Fruit fly (Drosophila melanogaster) whole organism, embryonic: ENCODE results near the gene CG10164.

ENCODE experiments used
- CG14710 ChIP-seq: fragments of 200-800 bp; sonication (Bioruptor generic); optimal IDR thresholded peaks from 3 replicates; lab custom pipeline; 2019; ENCODE audit warnings: missing biosample characterization, mild to moderate bottlenecking, missing genetic modification characterization, moderate library complexity
- CG14965 ChIP-seq: fragments of 200-800 bp; sonication (Bioruptor generic); optimal IDR thresholded peaks from 2 replicates; lab custom pipeline; 2016; ENCODE audit warnings: missing biosample characterization, missing genetic modification characterization, borderline replicate concordance
- CG30020 ChIP-seq: fragments of 200-800 bp; optimal IDR thresholded peaks from 2 replicates; lab custom pipeline; 2019; ENCODE audit warnings: missing biosample characterization, mild to moderate bottlenecking, missing genetic modification characterization, moderate library complexity
- CG3163 ChIP-seq: fragments of 200-800 bp; sonication (Bioruptor generic); optimal IDR thresholded peaks from 3 replicates; lab custom pipeline; 2016; ENCODE audit warnings: missing biosample characterization, missing genetic modification characterization
- CG4282 ChIP-seq: fragments of 200-800 bp; sonication (Bioruptor generic); optimal IDR thresholded peaks from 2 replicates; lab custom pipeline; 2016; ENCODE audit warnings: missing biosample characterization, missing genetic modification characterization
- CG4404 ChIP-seq: fragments of 200-800 bp; sonication (Bioruptor generic); IDR thresholded peaks from 2 replicates; pipeline ENCODE4 v1.3.6; 2022; ENCODE audit warnings: missing biosample characterization, missing genetic modification characterization
- CG4820 ChIP-seq: fragments of 200-800 bp; sonication (Bioruptor generic); optimal IDR thresholded peaks from 3 replicates; lab custom pipeline; 2016; ENCODE audit warnings: missing biosample characterization, missing genetic modification characterization
- CG5245 ChIP-seq: fragments of 200-800 bp; sonication (Bioruptor generic); optimal IDR thresholded peaks from 3 replicates; lab custom pipeline; 2016; ENCODE audit warnings: missing biosample characterization, missing genetic modification characterization
- Dp ChIP-seq: fragments of 200-800 bp; sonication (Bioruptor generic); optimal IDR thresholded peaks from 2 replicates; lab custom pipeline; 2018; ENCODE audit warnings: missing biosample characterization, mild to moderate bottlenecking, missing genetic modification characterization, moderate library complexity
- Side ChIP-seq: fragments of 200-800 bp; sonication (Bioruptor generic); optimal IDR thresholded peaks from 2 replicates; lab custom pipeline; 2016; ENCODE audit warnings: missing biosample characterization, missing genetic modification characterization
- Sox102F ChIP-seq: fragments of 200-800 bp; sonication (Bioruptor generic); optimal IDR thresholded peaks from 2 replicates; lab custom pipeline; 2018; ENCODE audit warnings: missing biosample characterization, mild to moderate bottlenecking, missing genetic modification characterization, moderate library complexity
- Spps ChIP-seq: fragments of 200-800 bp; sonication (Bioruptor generic); optimal IDR thresholded peaks from 2 replicates; lab custom pipeline; 2018; ENCODE audit warnings: missing biosample characterization, mild to moderate bottlenecking, missing genetic modification characterization
- Sry-δ ChIP-seq: fragments of 200-800 bp; sonication (Bioruptor generic); optimal IDR thresholded peaks from 2 replicates; lab custom pipeline; 2016; ENCODE audit warnings: missing biosample characterization, missing genetic modification characterization
- cato ChIP-seq: fragments of 200-800 bp; sonication (Bioruptor generic); optimal IDR thresholded peaks from 2 replicates; lab custom pipeline; 2016; ENCODE audit warnings: missing biosample characterization, missing genetic modification characterization, borderline replicate concordance
- ci ChIP-seq: fragments of 200-800 bp; sonication (Bioruptor generic); IDR thresholded peaks from 3 replicates; pipeline ENCODE4 v1.3.6; 2022; ENCODE audit warnings: missing biosample characterization, missing genetic modification characterization
- emc ChIP-seq: fragments of 200-800 bp; sonication (Bioruptor generic); optimal IDR thresholded peaks from 2 replicates; lab custom pipeline; 2016; ENCODE audit warnings: missing biosample characterization, missing genetic modification characterization
- fd64A ChIP-seq: fragments of 200-800 bp; sonication (Bioruptor generic); optimal IDR thresholded peaks from 3 replicates; lab custom pipeline; 2018; ENCODE audit warnings: missing biosample characterization, mild to moderate bottlenecking, missing genetic modification characterization
- fru ChIP-seq: fragments of >200 bp; optimal IDR thresholded peaks from 2 replicates; lab custom pipeline; 2017
- gcm ChIP-seq: fragments of 200-800 bp; sonication (Bioruptor generic); optimal IDR thresholded peaks from 2 replicates; lab custom pipeline; 2019; ENCODE audit warnings: missing biosample characterization, mild to moderate bottlenecking, missing genetic modification characterization, moderate library complexity
- h ChIP-seq: fragments of >200 bp; optimal IDR thresholded peaks from 2 replicates; lab custom pipeline; 2017
- hkb ChIP-seq, 2 experiments: fragments of 200-800 bp in 1 of 2; fragments of >200 bp in 1 of 2; sonication (Bioruptor generic) in 1 of 2; IDR thresholded peaks in 1 of 2; optimal IDR thresholded peaks in 1 of 2; 2 replicates each; pipeline versions ENCODE4 v1.3.6 to Lab custom; 2017 to 2022; ENCODE audit warnings: missing biosample characterization in 1 of 2, missing genetic modification characterization in 1 of 2
- nau ChIP-seq: fragments of 200-800 bp; sonication (Bioruptor generic); optimal IDR thresholded peaks from 3 replicates; lab custom pipeline; 2017; ENCODE audit warnings: missing biosample characterization, mild to moderate bottlenecking, missing genetic modification characterization, missing genetic modification reagents
- odd ChIP-seq: fragments of 200-800 bp; sonication (Bioruptor generic); optimal IDR thresholded peaks from 2 replicates; lab custom pipeline; 2017; ENCODE audit warnings: missing biosample characterization, mild to moderate bottlenecking, missing genetic modification characterization
- prd ChIP-seq, 3 experiments: fragments of >200 bp in 2 of 3; fragments of 200-800 bp in 1 of 3; sonication (Bioruptor generic) in 1 of 3; optimal IDR thresholded peaks in 2 of 3; IDR thresholded peaks in 1 of 3; 2 replicates in 2 of 3; 3 replicates in 1 of 3; pipeline versions ENCODE4 v1.3.6 to Lab custom; 2017 to 2022; ENCODE audit warnings: missing biosample characterization in 1 of 3, missing genetic modification characterization in 1 of 3
- pum ChIP-seq: fragments of 200-800 bp; sonication (Bioruptor generic); optimal IDR thresholded peaks from 2 replicates; lab custom pipeline; 2016; ENCODE audit warnings: missing biosample characterization, missing genetic modification characterization
- sr ChIP-seq: fragments of 200-800 bp; sonication (Bioruptor generic); IDR thresholded peaks from 3 replicates; pipeline ENCODE4 v1.3.6; 2022; ENCODE audit warnings: missing biosample characterization, missing genetic modification characterization
- tin ChIP-seq: fragments of 200-800 bp; sonication (Bioruptor generic); optimal IDR thresholded peaks from 3 replicates; lab custom pipeline; 2016; ENCODE audit warnings: missing biosample characterization, missing genetic modification characterization
- yki ChIP-seq: fragments of >200 bp; optimal IDR thresholded peaks from 3 replicates; lab custom pipeline; 2018

The CG10164 gene

dm6 chr3R:23507376-23507775, 49.4 kb downstream of the CG10164 start, which contains the start of gene CG34289:
CG34289 (minus strand) TSS chr3R:23507476.
- TF ChIP-seq gcm (GFP tag; lab: Kevin White, UChicago): no peak
- TF ChIP-seq sr (GFP tag; lab: Robert Waterston, UW): no peak
- no peak for TF ChIP-seq prd (optimal IDR thresholded peaks at IDR 0.05; lab: Kevin White, UChicago)
- no peak for TF ChIP-seq prd (GFP tag; IDR thresholded peaks at IDR 0.05; lab: Robert Waterston, UW)
- TF ChIP-seq CG14965 (GFP tag; lab: Kevin White, UChicago): no peak
- TF ChIP-seq CG4282 (GFP tag; lab: Kevin White, UChicago): no peak
- no peak for TF ChIP-seq Side (GFP tag; lab: Kevin White, UChicago)
- no peak for TF ChIP-seq tin (GFP tag; lab: Kevin White, UChicago)
- no peak for TF ChIP-seq Dp
- no peak for TF ChIP-seq CG30020 (tag; lab: Kevin White, UChicago)
- TF ChIP-seq CG3163 (GFP tag; lab: Kevin White, UChicago): no peak
- TF ChIP-seq Sox102F (GFP tag; lab: Kevin White, UChicago): no peak
- no peak for TF ChIP-seq fd64A (GFP tag; lab: Kevin White, UChicago)
- no peak for TF ChIP-seq hkb (optimal IDR thresholded peaks at IDR 0.05; lab: Kevin White, UChicago)
- TF ChIP-seq hkb (GFP tag; IDR thresholded peaks at IDR 0.05; lab: Robert Waterston, UW): no peak
- no peak for TF ChIP-seq pum
- TF ChIP-seq Spps (tag; lab: Kevin White, UChicago): no peak
- TF ChIP-seq CG14710 (tag; lab: Kevin White, UChicago): no peak
- TF ChIP-seq nau (GFP tag; lab: Kevin White, UChicago): no peak

dm6 chr3R:23504760-23505159, 52.0 kb downstream of the CG10164 start:
- TF ChIP-seq CG4404 (no peak), cato (no peak), odd (GFP tag; lab: Kevin White, UChicago) (no peak), yki (no peak), Sry-δ (GFP tag; lab: Kevin White, UChicago) (no peak), h (lab: Kevin White, UChicago) (no peak), ci (GFP tag; lab: Robert Waterston, UW) (no peak), CG4820 (GFP tag; lab: Kevin White, UChicago) (no peak), CG5245 (GFP tag; lab: Kevin White, UChicago) (no peak), emc (GFP tag; lab: Kevin White, UChicago) (no peak), fru (lab: Kevin White, UChicago) (no peak)
